Fruit fly (Drosophila melanogaster): ENCODE measurements around the gene CG8870.

dm6 chr3R:13374913-13375312 lies 4.7 kb upstream of the CG8870 start:
- TF ChIP-seq CG7101 (tag; optimal IDR thresholded peaks at IDR 0.05) (no peak), cnc (optimal IDR thresholded peaks at IDR 0.05) (no peak), cic (GFP tag; optimal IDR thresholded peaks at IDR 0.05) (no peak), Hr96 (GFP tag; optimal IDR thresholded peaks at IDR 0.05) (no peak), CG7045 (GFP tag; optimal IDR thresholded peaks at IDR 0.05) (no peak), ovo (GFP tag; optimal IDR thresholded peaks at IDR 0.05) (no peak), pad (GFP tag; optimal IDR thresholded peaks at IDR 0.05) (no peak), Crg-1 (GFP tag; optimal IDR thresholded peaks at IDR 0.05) (no peak)
